Worm (Caenorhabditis elegans): ENCODE data around the gene F22B8.7.
A peak's percentile ranks its signal among the peaks of the same experiment; 100 is the strongest.

F22B8.7 gene

DNA sequence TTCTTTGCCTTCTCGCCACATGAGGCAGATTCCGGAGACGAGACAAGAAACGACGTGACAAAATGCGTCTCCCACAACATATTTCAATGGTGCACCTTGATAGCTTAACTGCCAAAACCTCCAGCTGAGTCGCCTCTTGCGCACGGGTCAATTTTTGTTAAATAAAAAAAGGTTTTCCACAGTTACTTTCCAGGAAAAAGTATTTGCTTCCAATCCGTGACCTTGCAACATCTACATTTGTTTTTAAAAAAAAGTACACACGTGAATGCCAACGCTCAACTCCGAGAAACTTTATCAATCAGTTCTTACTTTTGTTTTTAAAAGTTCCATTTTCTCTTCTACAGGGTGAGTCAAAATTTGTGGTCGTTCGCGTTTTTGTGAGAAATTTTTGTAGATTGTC is at the start of gene F22B8.7:
F22B8.7 (plus strand) TSS at position 301 of the 400 bp plus-strand sequence.
- TF ChIP-seq nfya-2 (GFP tag; IDR thresholded peaks at IDR 0.05): no peak
- TF ChIP-seq egl-18 (GFP tag; IDR thresholded peaks at IDR 0.05): no peak
- TF ChIP-seq F33H1.4 (GFP tag; IDR thresholded peaks at IDR 0.05): no peak
- no peak for TF ChIP-seq ztf-3 (GFP tag; optimal IDR thresholded peaks at IDR 0.05)
- TF ChIP-seq madf-8 (GFP tag; conservative IDR thresholded peaks at IDR 0.05): no peak
- no peak for TF ChIP-seq F23B12.7 (tag; optimal IDR thresholded peaks at IDR 0.05; ENCODE audit: insufficient read depth)
- no peak for TF ChIP-seq fkh-3 (tag; optimal IDR thresholded peaks at IDR 0.05)
- no peak for TF ChIP-seq athp-1 (tag; optimal IDR thresholded peaks at IDR 0.05)
- no peak for TF ChIP-seq ztf-28 (GFP tag; IDR thresholded peaks at IDR 0.05)
- TF ChIP-seq madf-6 (GFP tag; IDR thresholded peaks at IDR 0.05): no peak

DNA sequence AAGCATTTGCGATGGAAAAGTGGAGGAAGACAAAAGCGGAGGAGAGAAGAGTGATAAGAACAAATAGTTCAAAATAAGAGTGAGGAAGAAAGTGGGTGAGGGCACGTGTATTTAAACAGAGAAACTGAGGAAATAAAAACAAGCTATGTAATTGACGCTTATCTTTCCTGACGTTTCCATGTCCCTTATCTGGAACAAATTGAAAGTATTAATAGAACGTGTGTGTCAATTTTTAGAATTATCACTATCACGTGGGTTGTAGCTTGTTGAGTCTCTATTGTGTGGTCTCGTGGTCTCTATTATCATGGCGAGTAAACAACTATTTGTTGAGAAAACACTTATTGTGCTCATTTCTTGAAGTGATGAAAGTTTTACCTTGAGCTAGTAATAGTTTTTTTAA is 48.5 kb upstream of the F22B8.7 start, which contains the start of gene T10C6.15:
T10C6.15 (minus strand) TSS at position 104 of the 400 bp plus-strand sequence.
- TF ChIP-seq lin-35 (GFP tag; optimal IDR thresholded peaks at IDR 0.05) (no peak), tbp1 (GFP tag; optimal IDR thresholded peaks at IDR 0.05) (peak; percentile 48), ztf-28 (GFP tag; IDR thresholded peaks at IDR 0.05) (no peak), ztf-22 (GFP tag; optimal IDR thresholded peaks at IDR 0.05) (peak; percentile 71), F33H1.4 (GFP tag; IDR thresholded peaks at IDR 0.05) (no peak), madf-10 (tag; optimal IDR thresholded peaks at IDR 0.05) (peak; percentile 18), let-607 (tag; optimal IDR thresholded peaks at IDR 0.05) (peak in 1 of 2 experiments; percentile 38), C17E4.6 (GFP tag; IDR thresholded peaks at IDR 0.05) (no peak), xnd-1 (tag; optimal IDR thresholded peaks at IDR 0.05) (no peak), hmg-1.2 (GFP tag; IDR thresholded peaks at IDR 0.05) (no peak), B0019.2 (GFP tag; conservative IDR thresholded peaks at IDR 0.05) (no peak), pha-4 (tag; optimal IDR thresholded peaks at IDR 0.05) (peak; percentile 70), snpc-4 (GFP tag; optimal IDR thresholded peaks at IDR 0.05) (no peak), snpc-4 (tag; optimal IDR thresholded peaks at IDR 0.05) (peak in 1 of 4 experiments; percentile 9), egl-44 (GFP tag; IDR thresholded peaks at IDR 0.05) (0 out of 2 replicates have a peak, but pooled peaks have one; percentile 51), nhr-80 (tag; optimal IDR thresholded peaks at IDR 0.05) (peak; percentile 83), rcor-1 (GFP tag; IDR thresholded peaks at IDR 0.05) (no peak), B0336.3 (GFP tag; IDR thresholded peaks at IDR 0.05) (0 out of 2 replicates have a peak, but pooled peaks have one; percentile 56), atf-7 (tag; optimal IDR thresholded peaks at IDR 0.05) (peak; percentile 66)

DNA sequence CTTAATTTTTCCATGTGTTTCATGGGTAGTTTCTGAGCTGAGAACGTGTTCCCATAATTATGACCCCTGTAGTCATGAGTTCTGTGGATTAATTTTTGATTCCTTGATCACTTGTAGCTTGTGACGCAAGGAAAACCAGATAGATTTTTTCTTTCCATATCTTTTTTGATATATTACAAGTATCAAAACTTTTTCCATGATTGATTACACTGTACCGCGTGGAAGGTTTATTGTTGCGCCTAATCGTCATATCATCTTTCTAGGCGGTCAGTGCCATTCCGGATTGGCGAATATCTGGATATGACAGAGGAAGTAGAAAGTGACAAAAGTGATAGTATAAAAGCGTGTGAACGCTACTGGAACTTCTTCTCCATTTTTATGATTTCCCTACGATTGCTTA is 47.8 kb upstream of the F22B8.7 start, which contains the start of gene ZK285.2:
ZK285.2 (plus strand) TSS at position 301 of the 400 bp plus-strand sequence.
- no peak for TF ChIP-seq B0261.1 (tag; optimal IDR thresholded peaks at IDR 0.05)
- TF ChIP-seq rec-8 (tag; optimal IDR thresholded peaks at IDR 0.05): no peak
- no peak for TF ChIP-seq egl-18 (GFP tag; IDR thresholded peaks at IDR 0.05)
- TF ChIP-seq F23B12.7 (tag; optimal IDR thresholded peaks at IDR 0.05; ENCODE audit: insufficient read depth): no peak
- no peak for TF ChIP-seq ztf-26 (tag; optimal IDR thresholded peaks at IDR 0.05)
- no peak for TF ChIP-seq die-1 (tag; optimal IDR thresholded peaks at IDR 0.05)
- no peak for TF ChIP-seq zfh-2 (GFP tag; conservative IDR thresholded peaks at IDR 0.05)
- no peak for TF ChIP-seq dox-1 (GFP tag; IDR thresholded peaks at IDR 0.05)
- no peak for TF ChIP-seq lin-40 (tag; optimal IDR thresholded peaks at IDR 0.05)

DNA sequence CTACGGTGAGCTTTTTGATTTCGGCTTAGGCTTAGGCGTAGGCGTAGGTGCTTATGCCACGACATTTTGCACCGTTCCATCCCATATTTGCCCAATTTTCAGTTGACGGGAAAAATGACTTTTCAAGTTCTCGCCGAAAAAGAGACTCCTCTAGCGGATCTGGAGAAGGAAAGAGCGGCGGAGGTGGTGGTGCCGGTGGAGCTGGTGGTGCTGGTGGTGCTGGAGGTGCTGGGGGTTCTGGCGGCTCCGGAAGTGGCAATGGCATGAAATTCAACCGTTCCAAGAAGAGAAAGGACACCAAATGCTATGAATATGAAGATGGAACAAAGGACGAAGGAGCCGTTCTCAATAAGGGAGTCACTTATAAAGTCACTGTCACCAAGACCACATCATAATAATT is 47.3 kb upstream of the F22B8.7 start:
- peak; percentile 77; the same call in 1 of the 2 replicates for TF ChIP-seq egrh-3 (GFP tag; IDR thresholded peaks at IDR 0.05)
- no peak for TF ChIP-seq nfyb-1 (GFP tag; IDR thresholded peaks at IDR 0.05)
